Fruit fly (Drosophila melanogaster) whole organism, larva: ENCODE results near the gene side.

Experiments used
- noc ChIP-seq: fragments of 200-800 bp; sonication (Bioruptor generic); optimal IDR thresholded peaks from 3 replicates; lab custom pipeline; 2019; ENCODE audit warnings: missing biosample characterization, mild to moderate bottlenecking, missing genetic modification characterization, moderate library complexity

side gene

DNA sequence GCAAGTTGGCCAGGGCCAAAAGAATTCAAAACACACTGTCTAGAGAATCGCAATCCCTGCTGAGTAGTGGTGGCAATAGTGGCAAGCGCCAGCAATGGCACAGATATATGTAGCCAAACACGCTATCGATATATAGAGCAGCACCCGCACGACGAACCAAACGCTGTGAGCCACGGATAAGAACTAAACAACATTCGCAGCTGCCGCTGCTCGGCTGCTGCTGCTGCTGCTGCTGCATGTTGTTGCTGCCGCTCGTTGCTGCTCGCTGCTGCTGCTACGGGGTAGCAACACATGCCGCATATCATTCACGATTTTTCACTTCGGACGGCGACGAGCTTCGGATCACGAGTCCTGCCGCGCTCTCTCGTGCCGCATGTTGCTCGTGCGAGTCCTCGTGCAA lies at the start of gene side:
side (minus strand) TSS at position 175 of the 400 bp plus-strand sequence.
- no peak for TF ChIP-seq noc (tag; lab: Kevin White, UChicago)

DNA sequence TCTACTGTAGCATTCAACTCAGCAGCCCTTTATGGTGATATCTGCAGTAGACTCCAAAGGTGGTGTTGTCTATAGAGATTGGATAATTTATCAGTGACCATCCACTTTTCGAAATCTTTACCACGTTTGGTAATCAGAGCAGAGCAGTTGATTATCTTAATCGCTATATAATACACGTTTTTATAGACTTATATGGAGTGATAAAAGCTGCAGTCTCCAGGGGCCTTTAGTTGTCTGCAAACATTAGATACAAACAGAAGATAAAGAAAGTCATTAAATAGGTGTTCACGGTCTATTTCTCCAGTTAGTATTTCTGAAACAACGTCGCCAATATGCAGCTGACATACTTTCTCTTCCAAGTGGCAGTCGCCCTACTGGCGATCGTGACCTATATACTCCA lies 41.1 kb upstream of the side start, which contains the start of gene Cyp6a18:
Cyp6a18 (plus strand) TSS at position 301 of the 400 bp plus-strand sequence.
- TF ChIP-seq noc (tag; lab: Kevin White, UChicago), result no peak

DNA sequence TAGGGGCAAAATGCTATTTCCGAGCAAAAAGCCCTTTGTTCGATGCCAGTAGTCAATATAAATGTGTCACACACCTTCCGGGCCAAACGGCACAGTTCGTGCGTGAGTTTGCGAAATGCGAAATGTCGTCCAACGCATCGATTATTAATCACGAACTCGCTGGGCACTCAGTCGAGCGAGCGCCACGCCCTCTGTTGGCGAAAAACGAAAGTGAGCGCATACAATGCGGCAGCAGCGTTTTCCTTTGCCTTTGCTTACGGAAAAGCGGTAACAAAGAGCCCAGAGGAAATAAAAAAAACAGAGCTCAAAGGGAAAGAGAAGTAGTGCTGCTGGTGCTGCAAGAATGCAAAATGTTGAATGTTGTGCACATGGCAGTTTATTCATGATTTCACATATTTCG lies 40.2 kb upstream of the side start:
- TF ChIP-seq noc (tag; lab: Kevin White, UChicago), result no peak

DNA sequence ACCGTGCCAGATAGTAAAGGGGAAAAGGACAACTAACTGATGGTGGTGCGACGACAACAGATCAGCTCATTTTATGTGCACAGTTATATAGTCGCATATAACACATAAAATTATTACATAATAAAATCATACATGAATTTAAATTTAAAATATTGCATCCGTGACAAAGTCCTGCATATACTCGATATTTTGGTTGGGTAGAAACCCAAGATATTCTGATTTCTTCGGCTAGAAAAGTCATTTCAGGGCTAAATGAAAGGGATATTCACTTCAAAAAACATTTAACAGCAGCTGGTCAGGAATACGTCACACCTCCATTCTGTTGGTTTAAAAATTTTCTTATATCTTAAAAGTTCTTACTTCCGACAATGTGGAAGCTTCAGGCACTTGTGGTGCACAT lies 26.6 kb upstream of the side start, which contains the start of gene CG13978:
CG13978 (plus strand) TSS at position 301 of the 400 bp plus-strand sequence.
- TF ChIP-seq noc (tag; lab: Kevin White, UChicago), result no peak

DNA sequence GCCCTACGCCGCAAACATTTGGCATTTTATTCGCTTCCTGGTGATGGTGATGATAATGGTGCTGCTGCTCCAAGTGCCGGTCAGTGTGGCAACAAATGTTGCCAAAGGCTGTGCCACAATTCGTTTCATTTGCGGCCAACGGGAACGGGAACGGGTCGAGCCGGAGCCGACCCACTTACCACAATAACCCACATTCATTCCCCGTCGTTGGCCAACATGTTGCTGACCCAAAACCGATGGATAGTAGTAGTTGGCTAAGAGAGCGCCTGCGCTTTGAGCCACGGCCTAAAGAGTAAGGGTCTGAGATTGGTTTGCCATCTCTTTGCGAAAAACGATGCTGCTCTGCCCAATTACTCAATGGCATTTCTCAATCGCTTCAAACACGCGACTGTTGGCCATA lies 25.6 kb upstream of the side start:
- TF ChIP-seq noc (tag; lab: Kevin White, UChicago), result no peak

DNA sequence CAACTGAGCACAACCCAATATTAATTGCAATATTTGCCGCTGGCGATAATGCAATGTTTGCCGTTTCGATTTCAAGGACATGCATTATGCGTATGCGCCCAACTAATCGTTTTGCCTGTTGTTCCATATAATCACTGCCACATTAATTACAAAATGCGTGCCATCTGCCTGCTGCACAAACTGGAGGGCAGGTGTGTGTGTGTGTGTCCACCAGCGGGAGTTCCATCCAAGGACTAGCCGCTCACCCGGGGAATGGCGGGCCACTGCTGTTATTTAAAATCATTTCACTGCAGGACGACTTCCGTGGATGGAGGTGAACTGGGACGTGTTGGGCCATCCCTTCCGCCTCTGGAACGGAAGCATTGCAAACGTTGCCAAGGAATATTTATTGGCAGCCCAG lies 8.0 kb upstream of the side start:
- no peak for TF ChIP-seq noc (tag; lab: Kevin White, UChicago)

DNA sequence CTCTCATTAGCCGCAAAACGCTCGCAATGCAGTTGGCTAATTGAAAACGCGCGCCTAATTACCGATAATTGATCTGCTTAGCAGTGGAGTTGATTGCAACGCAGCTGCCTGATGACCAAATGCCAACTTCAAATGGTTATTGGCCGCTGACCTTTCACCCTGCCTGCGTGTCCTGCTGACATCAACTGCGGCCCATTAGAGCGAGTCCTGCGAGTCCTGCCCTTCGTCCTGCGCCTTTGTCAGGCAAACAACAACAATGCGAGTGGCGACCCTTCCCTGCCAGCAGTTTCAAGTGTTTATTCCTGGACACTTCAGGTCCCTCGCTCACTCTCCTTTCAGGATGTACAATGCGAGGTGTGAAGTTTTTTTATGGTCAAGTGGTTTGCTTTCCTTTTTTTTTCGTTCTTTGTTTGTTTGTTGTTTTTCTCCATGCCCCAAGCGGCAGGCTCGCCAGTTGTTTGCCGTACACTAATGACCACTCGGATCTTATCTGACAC lies 5.2 kb upstream of the side start:
- TF ChIP-seq noc (tag; lab: Kevin White, UChicago), result no peak

DNA sequence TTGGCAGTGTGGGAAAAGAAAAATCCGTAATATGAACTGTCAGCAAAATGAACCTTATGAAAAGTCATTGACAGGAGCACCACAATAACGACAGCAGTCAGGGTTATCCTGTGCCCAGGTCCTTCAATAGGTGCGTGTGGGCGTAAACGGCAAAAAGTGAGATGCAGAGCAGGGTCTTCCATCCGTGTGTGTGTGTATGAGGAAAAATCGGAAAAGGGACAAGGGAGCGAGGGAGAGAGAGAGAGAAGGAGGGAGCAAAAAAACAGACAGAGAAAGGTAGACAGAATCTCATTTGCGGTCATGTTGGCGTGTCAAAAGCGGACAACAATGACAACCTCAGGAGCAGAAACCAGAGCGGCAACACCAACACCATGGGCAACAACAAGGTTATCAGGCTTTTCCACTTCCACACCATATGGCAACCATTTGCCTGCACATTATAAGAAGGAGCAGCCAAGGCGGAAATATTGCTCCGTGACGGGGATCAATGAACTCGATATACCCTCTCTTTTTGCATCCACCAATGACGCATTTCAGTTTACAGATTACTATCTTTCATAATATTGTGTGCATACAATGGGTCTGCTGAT lies 4.0 kb upstream of the side start:
- TF ChIP-seq noc (tag; lab: Kevin White, UChicago), result no peak

DNA sequence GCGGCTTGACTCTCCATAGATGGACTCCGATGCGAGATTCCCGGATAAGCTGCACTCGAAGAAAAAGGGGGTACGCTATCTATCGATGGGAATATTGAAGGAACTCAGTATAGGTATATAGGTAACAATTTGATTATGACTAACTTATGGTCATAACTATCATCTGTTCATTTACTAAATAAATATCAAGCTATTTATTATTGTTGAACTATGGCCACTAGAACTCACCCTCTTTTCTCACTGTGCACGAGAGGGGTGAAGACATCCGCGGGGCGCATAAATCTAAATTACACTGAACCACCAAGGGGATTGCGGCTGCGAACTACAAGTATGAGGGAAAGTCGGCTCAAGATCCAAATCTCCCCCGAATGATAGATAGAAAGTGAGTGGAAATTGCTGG lies 3.3 kb upstream of the side start, which contains the start of gene CG44290:
CG44290 (minus strand) TSS at position 317 of the 400 bp plus-strand sequence.
- no peak for TF ChIP-seq noc (tag; lab: Kevin White, UChicago)

DNA sequence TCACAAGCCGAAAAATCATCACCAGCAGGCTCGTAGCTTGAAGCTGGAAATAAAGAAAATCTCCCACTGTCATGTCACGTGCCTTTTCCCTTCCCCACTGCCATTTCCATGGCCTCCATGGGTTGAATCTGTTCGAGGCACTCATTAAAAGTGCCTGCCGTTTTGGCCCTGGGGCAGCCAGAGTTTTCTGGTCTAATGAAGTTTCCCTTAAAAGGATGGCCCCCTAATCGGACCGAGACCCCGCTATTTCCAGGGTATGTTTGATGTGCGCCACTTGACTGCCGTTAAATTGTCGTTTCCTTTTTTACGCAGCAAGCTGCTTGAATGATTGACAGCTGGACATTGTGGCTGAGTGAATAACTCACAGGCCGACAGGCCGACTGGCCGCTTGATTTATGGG lies 2.7 kb upstream of the side start, which contains the start of gene CG43447:
CG43447 (plus strand) TSS at position 301 of the 400 bp plus-strand sequence.
- TF ChIP-seq noc (tag; lab: Kevin White, UChicago), result no peak

DNA sequence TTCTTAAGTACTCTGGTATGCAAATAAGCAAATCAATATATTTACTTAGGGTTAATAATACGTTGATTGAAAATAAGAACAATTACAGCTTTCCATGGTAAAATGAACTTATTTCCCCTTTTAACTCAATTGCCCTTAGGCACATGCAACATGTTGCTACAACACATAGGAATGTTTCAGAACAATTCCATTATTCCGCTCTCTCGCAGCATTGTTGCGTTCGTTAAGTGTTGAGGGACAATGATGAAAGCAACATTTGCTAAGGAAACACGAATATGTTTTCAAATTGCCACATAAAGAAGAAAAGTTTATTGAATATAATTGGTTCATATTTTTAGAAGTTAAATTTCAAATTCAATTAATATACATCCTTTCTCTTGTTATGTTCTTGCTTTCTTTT lies 1.1 kb upstream of the side start:
- no peak for TF ChIP-seq noc (tag; lab: Kevin White, UChicago)

DNA sequence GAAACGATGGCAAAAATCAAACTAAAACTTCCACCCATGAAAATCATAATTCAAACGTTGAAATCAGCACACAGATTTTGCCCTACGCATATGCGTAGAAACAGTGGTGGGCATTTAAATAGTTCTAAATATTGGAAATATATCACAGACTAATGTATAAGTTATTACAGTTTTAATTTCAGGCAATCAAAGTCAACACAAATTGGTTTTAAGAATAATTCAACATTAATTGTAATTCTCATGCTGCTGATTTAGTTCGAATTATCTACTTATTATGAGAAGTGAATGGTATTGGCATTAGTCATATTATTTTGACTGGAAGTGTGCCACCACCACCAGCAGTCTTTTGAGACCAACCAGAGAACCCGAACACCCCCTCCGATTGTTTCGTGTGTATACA lies 10.6 kb downstream of the side start:
- no peak for TF ChIP-seq noc (tag; lab: Kevin White, UChicago)

DNA sequence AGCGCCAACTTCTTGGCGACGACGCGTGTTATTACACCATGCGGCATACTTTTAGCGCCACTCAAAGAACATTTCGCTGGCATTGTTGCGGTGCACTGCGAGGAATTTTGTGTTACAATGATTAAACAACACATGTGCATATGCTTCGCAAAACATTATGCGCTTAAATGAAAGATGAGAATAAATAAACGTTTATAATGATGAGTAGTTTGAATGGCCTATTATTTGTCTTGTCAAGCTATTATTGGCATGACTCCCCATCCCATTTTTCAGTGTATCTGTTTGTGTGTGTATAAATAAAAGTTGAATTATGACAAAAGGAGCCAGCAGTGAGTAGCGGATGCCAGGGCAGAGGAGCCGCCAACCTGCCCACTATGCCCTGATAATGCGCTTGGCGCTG lies 15.5 kb downstream of the side start:
- TF ChIP-seq noc (tag; lab: Kevin White, UChicago), result no peak

DNA sequence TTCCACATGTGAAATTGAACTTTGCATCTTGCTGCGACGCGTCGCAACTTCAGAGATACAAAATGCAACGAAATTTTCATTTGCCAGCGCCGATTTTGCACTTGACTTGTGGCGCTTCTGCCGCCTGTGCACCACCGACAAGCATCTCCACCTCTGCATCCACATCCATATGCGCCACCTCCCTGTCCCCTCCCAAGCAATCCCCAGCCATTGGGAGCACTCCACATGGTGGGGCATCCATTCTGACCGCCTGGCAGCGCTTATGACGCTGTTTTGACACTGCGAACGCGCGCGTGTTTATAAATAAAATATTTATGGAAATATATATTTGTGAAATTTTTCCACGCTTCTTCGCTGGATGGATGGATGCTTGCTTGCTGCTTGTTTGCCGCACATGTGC lies 22.0 kb downstream of the side start:
- no peak for TF ChIP-seq noc (tag; lab: Kevin White, UChicago)

DNA sequence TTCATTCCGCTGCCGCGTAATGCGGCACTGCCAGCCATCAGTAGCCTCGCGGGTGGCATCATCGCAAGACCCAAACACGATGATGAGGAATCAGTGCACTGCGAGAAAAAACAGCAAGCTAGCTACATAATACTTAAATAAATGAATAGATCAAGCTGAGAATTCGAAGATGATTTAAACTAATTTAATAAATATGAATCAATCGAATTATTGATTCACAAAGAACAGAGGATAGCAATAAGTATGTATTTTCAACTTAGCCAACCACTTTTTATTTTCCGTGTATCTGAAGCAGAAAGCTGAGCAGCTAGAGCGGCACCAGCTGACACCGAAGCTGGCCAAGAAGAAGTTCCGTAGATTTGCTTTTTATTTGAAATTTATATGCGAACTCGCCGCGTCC lies 24.1 kb downstream of the side start:
- TF ChIP-seq noc (tag; lab: Kevin White, UChicago), result no peak

DNA sequence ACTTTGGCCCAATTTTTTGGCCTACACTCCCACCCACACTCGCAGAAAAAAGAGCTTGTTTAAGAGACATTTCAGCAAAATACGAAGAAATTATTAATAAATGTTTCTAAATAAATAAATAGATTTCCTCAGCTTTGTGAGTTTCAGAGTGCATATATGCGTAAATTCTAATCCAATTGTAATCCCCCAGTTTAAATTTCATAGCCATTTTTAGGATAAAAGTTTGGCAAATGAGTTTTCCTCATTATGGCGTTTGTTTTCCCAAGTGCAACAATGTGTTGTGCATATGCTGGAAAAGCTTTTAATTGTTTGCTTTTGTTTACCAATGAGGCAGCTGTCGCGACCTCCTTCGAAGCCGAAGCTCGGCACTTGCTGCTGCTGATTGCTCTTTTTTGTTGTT lies 28.6 kb downstream of the side start:
- TF ChIP-seq noc (tag; lab: Kevin White, UChicago), result no peak

DNA sequence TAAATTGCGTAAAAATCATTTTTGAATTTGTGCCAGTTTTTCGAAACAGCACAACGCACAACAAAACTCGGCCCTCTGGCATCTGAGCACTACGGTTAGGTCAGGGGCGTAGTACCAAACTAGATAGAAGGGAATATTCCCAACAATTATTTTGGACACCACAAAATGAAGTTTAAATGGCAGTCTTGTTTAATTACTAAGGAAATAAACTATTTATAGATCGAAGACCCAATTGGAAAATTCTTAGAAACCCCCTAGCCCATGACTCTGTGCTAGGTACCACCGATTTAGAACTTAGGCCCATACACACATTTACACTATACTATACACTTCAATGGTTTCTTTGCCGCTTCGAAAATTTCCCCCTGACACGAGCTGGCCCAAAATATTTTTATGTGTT lies 30.2 kb downstream of the side start:
- peak; percentile 69 for TF ChIP-seq noc (tag; lab: Kevin White, UChicago)
